Fruit fly (Drosophila melanogaster) whole organism, embryonic: ENCODE data around the gene ArfGAP3.

Experiments used
- CG1792 ChIP-seq: fragments of 200-800 bp; sonication (Bioruptor generic); optimal IDR thresholded peaks from 2 replicates; lab custom pipeline; 2016; ENCODE audit warnings: missing biosample characterization, missing genetic modification characterization
- CG4820 ChIP-seq: fragments of 200-800 bp; sonication (Bioruptor generic); optimal IDR thresholded peaks from 3 replicates; lab custom pipeline; 2016; ENCODE audit warnings: missing biosample characterization, missing genetic modification characterization
- CG5245 ChIP-seq: fragments of 200-800 bp; sonication (Bioruptor generic); optimal IDR thresholded peaks from 3 replicates; lab custom pipeline; 2016; ENCODE audit warnings: missing biosample characterization, missing genetic modification characterization
- CG7786 ChIP-seq: fragments of 200-800 bp; sonication (Bioruptor generic); optimal IDR thresholded peaks from 2 replicates; lab custom pipeline; 2016; ENCODE audit warnings: missing biosample characterization, missing genetic modification characterization
- CG9437 ChIP-seq: fragments of 200-800 bp; sonication (Bioruptor generic); optimal IDR thresholded peaks from 2 replicates; lab custom pipeline; 2018; ENCODE audit warnings: missing biosample characterization, mild to moderate bottlenecking, missing genetic modification characterization
- Poxn ChIP-seq: fragments of 200-800 bp; sonication (Bioruptor generic); IDR thresholded peaks from 2 replicates; pipeline ENCODE4 v1.3.6; 2022; ENCODE audit warnings: missing biosample characterization, missing genetic modification characterization
- gsb ChIP-seq: fragments of 200-800 bp; sonication (Bioruptor generic); IDR thresholded peaks from 2 replicates; pipeline ENCODE4 v1.3.6; 2022; ENCODE audit warnings: missing biosample characterization, missing genetic modification characterization
- nau ChIP-seq: fragments of 200-800 bp; sonication (Bioruptor generic); optimal IDR thresholded peaks from 3 replicates; lab custom pipeline; 2017; ENCODE audit warnings: missing biosample characterization, mild to moderate bottlenecking, missing genetic modification characterization, missing genetic modification reagents
- pan ChIP-seq, 4 experiments: fragments of >200 bp in 3 of 4; fragments of 200-800 bp in 1 of 4; sonication (Bioruptor generic) in 1 of 4; optimal IDR thresholded peaks in 3 of 4; IDR thresholded peaks in 1 of 4; 2 replicates each; pipeline versions ENCODE4 v1.3.6 to Lab custom; 2017 to 2022; ENCODE audit warnings: missing biosample characterization in 2 of 4, missing genetic modification characterization in 2 of 4, mixed read lengths in 1 of 4

DNA sequence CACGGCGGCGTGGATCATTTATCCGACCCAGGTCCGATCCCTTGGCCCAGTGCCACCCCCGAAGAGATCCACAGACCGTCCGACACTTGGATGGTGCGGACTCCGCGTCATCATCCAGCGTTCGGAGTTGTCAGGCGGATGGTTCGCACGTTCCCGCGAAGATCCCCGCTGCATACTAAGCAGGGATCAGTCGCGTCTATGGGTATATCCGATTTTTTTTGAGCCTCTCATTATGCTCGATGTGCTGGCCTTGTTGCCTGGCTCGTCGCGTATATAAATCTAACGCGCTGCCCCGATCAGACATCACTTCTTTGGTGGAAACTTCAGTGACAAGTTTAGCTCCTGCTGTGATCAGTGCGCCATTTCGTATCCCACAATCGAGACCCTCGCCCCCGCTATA is 5.5 kb downstream of the ArfGAP3 start, which contains the start of gene CG11370:
- TF ChIP-seq CG9437 (GFP tag; lab: Kevin White, UChicago) (no peak), gsb (no peak), Poxn (GFP tag; lab: Robert Waterston, UW) (no peak), CG5245 (no peak), CG1792 (GFP tag; lab: Kevin White, UChicago) (no peak), CG4820 (GFP tag; lab: Kevin White, UChicago) (no peak), nau (GFP tag; lab: Kevin White, UChicago) (no peak), CG7786 (no peak), pan (optimal IDR thresholded peaks at IDR 0.05; lab: Kevin White, UChicago) (no peak), pan (GFP tag; optimal IDR thresholded peaks at IDR 0.05 in 1 of 2, IDR thresholded peaks at IDR 0.05 in 1 of 2) (no peak)
